Worm (Caenorhabditis elegans): Measurements from ENCODE around the gene srw-72.

- no peak for TF ChIP-seq fkh-10 (GFP tag; optimal IDR thresholded peaks at IDR 0.05)
- no peak for TF ChIP-seq pqm-1 (tag; optimal IDR thresholded peaks at IDR 0.05)
- TF ChIP-seq lin-11 (tag; optimal IDR thresholded peaks at IDR 0.05) = no peak
- no peak for TF ChIP-seq rnt-1 (tag; optimal IDR thresholded peaks at IDR 0.05)
- no peak for TF ChIP-seq ama-1 (optimal IDR thresholded peaks at IDR 0.05)
These were observed 33.2 kb downstream of the srw-72 start for ce11 chrV:17500055-17500454.
